Fruit fly (Drosophila melanogaster) whole organism, embryonic: ENCODE measurements around the gene CG10669.

Experiments
- ATbp ChIP-seq: fragments of 200-800 bp; sonication (Bioruptor generic); optimal IDR thresholded peaks from 2 replicates; lab custom pipeline; 2017; ENCODE audit warnings: missing biosample characterization, mild to moderate bottlenecking, missing genetic modification characterization, missing genetic modification reagents
- Adf1 ChIP-seq: fragments of 200-800 bp; sonication (Bioruptor generic); IDR thresholded peaks from 2 replicates; pipeline ENCODE4 v1.3.6; 2022; ENCODE audit warnings: missing biosample characterization, missing genetic modification characterization
- Bteb2 ChIP-seq: fragments of 200-800 bp; sonication (Bioruptor generic); optimal IDR thresholded peaks from 2 replicates; lab custom pipeline; 2016; ENCODE audit warnings: missing biosample characterization, missing genetic modification characterization
- C15 ChIP-seq: fragments of 200-800 bp; sonication (Bioruptor generic); IDR thresholded peaks from 3 replicates; pipeline ENCODE4 v1.3.6; 2022; ENCODE audit warnings: missing biosample characterization, missing genetic modification characterization
- CG10147 ChIP-seq: fragments of 200-800 bp; sonication (Bioruptor generic); optimal IDR thresholded peaks from 2 replicates; lab custom pipeline; 2019; ENCODE audit warnings: missing biosample characterization, mild to moderate bottlenecking, missing genetic modification characterization, moderate library complexity
- CG10321 ChIP-seq: fragments of 200-800 bp; sonication (Bioruptor generic); IDR thresholded peaks from 2 replicates; pipeline ENCODE4 v1.3.6; 2022; ENCODE audit warnings: missing biosample characterization, missing genetic modification characterization
- CG11456 ChIP-seq: fragments of 200-800 bp; sonication (Bioruptor generic); IDR thresholded peaks from 3 replicates; pipeline ENCODE4 v1.3.6; 2022; ENCODE audit warnings: missing biosample characterization, missing genetic modification characterization
- CG11695 ChIP-seq: fragments of 200-800 bp; sonication (Bioruptor generic); IDR thresholded peaks from 3 replicates; pipeline ENCODE4 v1.3.6; 2022; ENCODE audit warnings: missing biosample characterization, missing genetic modification characterization
- CG12236 ChIP-seq: fragments of 200-800 bp; sonication (Bioruptor generic); optimal IDR thresholded peaks from 2 replicates; lab custom pipeline; 2016; ENCODE audit warnings: missing biosample characterization, missing genetic modification characterization
- CG14441 ChIP-seq: fragments of 200-800 bp; sonication (Bioruptor generic); IDR thresholded peaks from 2 replicates; pipeline ENCODE4 v1.3.6; 2022; ENCODE audit warnings: missing biosample characterization, missing genetic modification characterization
- CG15269 ChIP-seq: fragments of 200-800 bp; sonication (Bioruptor generic); optimal IDR thresholded peaks from 2 replicates; lab custom pipeline; 2018; ENCODE audit warnings: missing biosample characterization, mild to moderate bottlenecking, missing genetic modification characterization, moderate library complexity
- CG15601 ChIP-seq: fragments of 200-800 bp; sonication (Bioruptor generic); optimal IDR thresholded peaks from 3 replicates; lab custom pipeline; 2019; ENCODE audit warnings: missing biosample characterization, mild to moderate bottlenecking, missing genetic modification characterization, moderate library complexity
- CG17361 ChIP-seq: fragments of 200-800 bp; sonication (Bioruptor generic); IDR thresholded peaks from 3 replicates; pipeline ENCODE4 v1.3.6; 2022; ENCODE audit warnings: missing biosample characterization, missing genetic modification characterization
- CG2678 ChIP-seq: fragments of 200-800 bp; sonication (Bioruptor generic); optimal IDR thresholded peaks from 3 replicates; lab custom pipeline; 2019; ENCODE audit warnings: missing biosample characterization, mild to moderate bottlenecking, missing genetic modification characterization, moderate library complexity
- CG31365 ChIP-seq: fragments of 200-800 bp; sonication (Bioruptor generic); optimal IDR thresholded peaks from 2 replicates; lab custom pipeline; 2018; ENCODE audit warnings: missing biosample characterization, mild to moderate bottlenecking, missing genetic modification characterization
- CG5245 ChIP-seq: fragments of 200-800 bp; sonication (Bioruptor generic); optimal IDR thresholded peaks from 3 replicates; lab custom pipeline; 2016; ENCODE audit warnings: missing biosample characterization, missing genetic modification characterization
- CG7745 ChIP-seq: fragments of 200-800 bp; sonication (Bioruptor generic); optimal IDR thresholded peaks from 2 replicates; lab custom pipeline; 2018; ENCODE audit warnings: missing biosample characterization, mild to moderate bottlenecking, missing genetic modification characterization, moderate library complexity
- CG9727 ChIP-seq: fragments of 200-800 bp; sonication (Bioruptor generic); optimal IDR thresholded peaks from 3 replicates; lab custom pipeline; 2017; ENCODE audit warnings: missing biosample characterization, mild to moderate bottlenecking, missing genetic modification characterization
- CG9797 ChIP-seq: fragments of 200-800 bp; sonication (Bioruptor generic); optimal IDR thresholded peaks from 3 replicates; lab custom pipeline; 2018; ENCODE audit warnings: missing biosample characterization, mild to moderate bottlenecking, missing genetic modification characterization
- Fer1 ChIP-seq: fragments of 200-800 bp; sonication (Bioruptor generic); optimal IDR thresholded peaks from 2 replicates; lab custom pipeline; 2017; ENCODE audit warnings: missing biosample characterization, mild to moderate bottlenecking, missing genetic modification characterization
- HLH54F ChIP-seq: fragments of 200-800 bp; sonication (Bioruptor generic); optimal IDR thresholded peaks from 3 replicates; lab custom pipeline; 2016; ENCODE audit warnings: missing biosample characterization, missing genetic modification characterization
- Hr39 ChIP-seq: fragments of >200 bp; optimal IDR thresholded peaks from 2 replicates; lab custom pipeline; 2017
- YL-1 ChIP-seq: fragments of 200-800 bp; sonication (Bioruptor generic); optimal IDR thresholded peaks from 3 replicates; lab custom pipeline; 2017; ENCODE audit warnings: missing biosample characterization, mild to moderate bottlenecking, missing genetic modification characterization
- cwo ChIP-seq: fragments of 200-800 bp; sonication (Bioruptor generic); optimal IDR thresholded peaks from 3 replicates; lab custom pipeline; 2017; ENCODE audit warnings: missing biosample characterization, missing genetic modification characterization, mild to moderate bottlenecking, moderate library complexity, missing genetic modification reagents
- dm ChIP-seq: fragments of 200-800 bp; sonication (Bioruptor generic); optimal IDR thresholded peaks from 3 replicates; lab custom pipeline; 2016; ENCODE audit warnings: missing biosample characterization, missing genetic modification characterization
- ems ChIP-seq: fragments of 200-800 bp; sonication (Bioruptor generic); optimal IDR thresholded peaks from 3 replicates; lab custom pipeline; 2016; ENCODE audit warnings: missing biosample characterization, missing genetic modification characterization
- ewg ChIP-seq: fragments of 200-800 bp; sonication (Bioruptor generic); optimal IDR thresholded peaks from 3 replicates; lab custom pipeline; 2017; ENCODE audit warnings: mild to moderate bottlenecking, missing biosample characterization, missing genetic modification reagents, missing genetic modification characterization
- exex ChIP-seq: fragments of 200-800 bp; sonication (Bioruptor generic); optimal IDR thresholded peaks from 4 replicates; lab custom pipeline; 2018; ENCODE audit warnings: missing biosample characterization, mild to moderate bottlenecking, missing genetic modification characterization, moderate library complexity
- ind ChIP-seq: fragments of 200-800 bp; sonication (Bioruptor generic); optimal IDR thresholded peaks from 3 replicates; lab custom pipeline; 2016; ENCODE audit warnings: missing biosample characterization, missing genetic modification characterization
- inv ChIP-seq: fragments of 200-800 bp; sonication (Bioruptor generic); IDR thresholded peaks from 2 replicates; pipeline ENCODE4 v1.3.6; 2022; ENCODE audit warnings: missing biosample characterization, missing genetic modification characterization; ENCODE audit not compliant: partially characterized antibody
- kay ChIP-seq: fragments of 200-800 bp; sonication (Bioruptor generic); optimal IDR thresholded peaks from 2 replicates; lab custom pipeline; 2016; ENCODE audit warnings: missing biosample characterization, missing genetic modification characterization
- kni ChIP-seq: fragments of 200-800 bp; sonication (Bioruptor generic); optimal IDR thresholded peaks from 3 replicates; lab custom pipeline; 2017; ENCODE audit warnings: mild to moderate bottlenecking, missing biosample characterization, missing genetic modification reagents, missing genetic modification characterization
- mld ChIP-seq: fragments of 200-800 bp; sonication (Bioruptor generic); IDR thresholded peaks from 3 replicates; pipeline ENCODE4 v1.3.6; 2022; ENCODE audit warnings: missing biosample characterization, missing genetic modification characterization; ENCODE audit not compliant: partially characterized antibody
- pan ChIP-seq, 4 experiments: fragments of >200 bp in 3 of 4; fragments of 200-800 bp in 1 of 4; sonication (Bioruptor generic) in 1 of 4; optimal IDR thresholded peaks in 3 of 4; IDR thresholded peaks in 1 of 4; 2 replicates each; pipeline versions ENCODE4 v1.3.6 to Lab custom; 2017 to 2022; ENCODE audit warnings: missing biosample characterization in 2 of 4, missing genetic modification characterization in 2 of 4, mixed read lengths in 1 of 4
- pnt ChIP-seq: fragments of 200-800 bp; sonication (Bioruptor generic); optimal IDR thresholded peaks from 3 replicates; lab custom pipeline; 2016; ENCODE audit warnings: missing biosample characterization, missing genetic modification characterization
- sens-2 ChIP-seq: fragments of 200-800 bp; sonication (Bioruptor generic); IDR thresholded peaks from 2 replicates; pipeline ENCODE4 v1.3.6; 2022; ENCODE audit warnings: missing biosample characterization, missing genetic modification characterization
- seq ChIP-seq: fragments of 200-800 bp; sonication (Bioruptor generic); IDR thresholded peaks from 2 replicates; pipeline ENCODE4 v1.3.6; 2022; ENCODE audit warnings: missing biosample characterization, missing genetic modification characterization
- sqz ChIP-seq: fragments of 200-800 bp; sonication (Bioruptor generic); optimal IDR thresholded peaks from 3 replicates; lab custom pipeline; 2018; ENCODE audit warnings: missing biosample characterization, mild to moderate bottlenecking, missing genetic modification characterization
- stwl ChIP-seq: fragments of 200-800 bp; sonication (Bioruptor generic); optimal IDR thresholded peaks from 3 replicates; lab custom pipeline; 2018; ENCODE audit warnings: missing biosample characterization, mild to moderate bottlenecking, missing genetic modification characterization, moderate library complexity
- sug ChIP-seq: fragments of 200-800 bp; optimal IDR thresholded peaks from 2 replicates; lab custom pipeline; 2019; ENCODE audit warnings: missing biosample characterization, mild to moderate bottlenecking, missing genetic modification characterization, moderate library complexity
- tap ChIP-seq: fragments of 200-800 bp; optimal IDR thresholded peaks from 3 replicates; lab custom pipeline; 2019; ENCODE audit warnings: missing biosample characterization, mild to moderate bottlenecking, missing genetic modification characterization, moderate library complexity
- tup ChIP-seq: fragments of 200-800 bp; sonication (Bioruptor generic); optimal IDR thresholded peaks from 2 replicates; lab custom pipeline; 2016; ENCODE audit warnings: missing biosample characterization, mild to moderate bottlenecking, missing genetic modification characterization, moderate library complexity
- zen2 ChIP-seq: fragments of 200-800 bp; sonication (Bioruptor generic); IDR thresholded peaks from 3 replicates; pipeline ENCODE4 v1.3.6; 2022; ENCODE audit warnings: missing biosample characterization, missing genetic modification characterization; ENCODE audit not compliant: partially characterized antibody

Gene CG10669

DNA sequence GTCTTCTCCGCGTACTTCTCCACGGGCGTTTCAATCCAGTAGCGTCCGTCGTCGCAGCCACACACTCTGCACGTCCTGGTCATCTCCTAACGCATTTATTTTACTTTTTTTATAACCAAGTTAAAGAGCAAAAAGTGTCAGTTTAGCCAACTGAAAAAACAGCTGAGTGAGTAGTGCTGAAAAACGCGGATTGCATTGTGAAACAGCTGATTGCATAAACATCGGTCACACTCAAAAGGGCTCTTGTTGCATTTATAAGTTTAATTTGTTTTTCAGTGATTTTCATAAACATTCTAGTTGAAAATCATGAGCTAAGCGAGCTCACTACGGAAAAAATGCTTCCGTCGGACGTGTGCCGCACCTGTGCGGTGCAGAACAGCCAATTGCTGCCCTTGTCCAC is at the start of gene CG10669, which contains the start of gene CG11902 (continued):
- TF ChIP-seq cwo (GFP tag; lab: Kevin White, UChicago), result no peak
- TF ChIP-seq Fer1 (GFP tag; lab: Kevin White, UChicago), result no peak
- peak; percentile 60 for TF ChIP-seq CG9797
- TF ChIP-seq stwl, result peak; percentile 76
- TF ChIP-seq CG11695 (GFP tag; lab: Robert Waterston, UW), result no peak
- no peak for TF ChIP-seq seq
- no peak for TF ChIP-seq Adf1 (GFP tag; lab: Robert Waterston, UW)
- TF ChIP-seq CG14441 (GFP tag; lab: Robert Waterston, UW), result no peak
- no peak for TF ChIP-seq pnt (GFP tag; lab: Kevin White, UChicago)
- TF ChIP-seq YL-1 (GFP tag; lab: Kevin White, UChicago), result peak; percentile 8
- TF ChIP-seq CG7745 (tag; lab: Kevin White, UChicago), result no peak

DNA sequence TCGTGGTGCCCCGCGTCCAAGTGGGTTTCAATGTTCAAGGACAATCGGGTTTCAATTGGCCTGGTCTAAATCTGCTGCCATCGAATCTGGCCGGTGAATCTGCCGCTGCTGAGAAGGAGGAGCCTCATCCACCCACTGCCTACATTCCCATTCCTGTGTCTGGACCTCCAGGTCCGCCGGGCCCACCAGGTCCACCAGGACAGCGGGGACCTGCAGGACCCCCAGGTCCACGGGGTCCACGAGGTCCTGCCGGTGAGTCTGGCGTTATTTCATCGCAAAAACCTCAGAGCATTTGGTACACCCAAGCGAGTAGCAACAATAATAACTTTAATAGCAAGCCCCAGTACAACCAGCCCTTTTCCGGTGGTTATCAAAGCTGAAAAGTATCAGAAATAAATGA is 49.2 kb upstream of the CG10669 start:
- TF ChIP-seq Hr39 (lab: Kevin White, UChicago) (peak; percentile 49), CG11456 (0 out of 3 replicates have a peak, but pooled peaks have one; percentile 30), sqz (GFP tag; lab: Kevin White, UChicago) (no peak), kay (GFP tag; lab: Kevin White, UChicago) (no peak), CG17361 (no peak), ind (GFP tag; lab: Kevin White, UChicago) (no peak)

DNA sequence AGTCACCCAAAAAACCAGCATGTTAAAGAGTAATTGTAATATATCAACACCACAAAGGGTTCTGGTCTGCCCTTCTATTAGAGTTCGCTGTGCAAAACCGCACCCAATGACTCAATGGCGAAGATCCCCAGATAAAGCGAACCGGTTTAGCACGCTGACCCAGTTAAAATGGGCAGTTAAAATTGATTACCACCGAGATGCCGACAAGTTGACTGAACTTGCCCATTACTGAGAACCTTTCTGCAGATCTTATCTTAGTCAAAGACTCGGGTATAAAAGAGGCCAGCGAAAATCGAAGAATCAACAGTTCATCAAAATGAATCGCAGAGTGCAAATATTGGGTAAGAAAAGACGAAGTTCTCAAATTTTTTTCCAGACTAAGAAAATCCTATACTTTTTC is 48.4 kb upstream of the CG10669 start, which contains the start of gene CG31437:
TSS of gene CG31437 (plus strand) at position 301 of the 400 bp plus-strand sequence.
- TF ChIP-seq ems (GFP tag; lab: Kevin White, UChicago), result no peak
- no peak for TF ChIP-seq dm (GFP tag; lab: Kevin White, UChicago)
- no peak for TF ChIP-seq CG15601 (tag; lab: Kevin White, UChicago)
- no peak for TF ChIP-seq CG15269 (tag; lab: Kevin White, UChicago)
- TF ChIP-seq C15 (GFP tag; lab: Robert Waterston, UW), result no peak
- TF ChIP-seq zen2 (GFP tag; lab: Robert Waterston, UW), result no peak
- TF ChIP-seq CG10321, result no peak
- no peak for TF ChIP-seq ewg (GFP tag; lab: Kevin White, UChicago)
- TF ChIP-seq, all 482 proteins: peak for 0

DNA sequence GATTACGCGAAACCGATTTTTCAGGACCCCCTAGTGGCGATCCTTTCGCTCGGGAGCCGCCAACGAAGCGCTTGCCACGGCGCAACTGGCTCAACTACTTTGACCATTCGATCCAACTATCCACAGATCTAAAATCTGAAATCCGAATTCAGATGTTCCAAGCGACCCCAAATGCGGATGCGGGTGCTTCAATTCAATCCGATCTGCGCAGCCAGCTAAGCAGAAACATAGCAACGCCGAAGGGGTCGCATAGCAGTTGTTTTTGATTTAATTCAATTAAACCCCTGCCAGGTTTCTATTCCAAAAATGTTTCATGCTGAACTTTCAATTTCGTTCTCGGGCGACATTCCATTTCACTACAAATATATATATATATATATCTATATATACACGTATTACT is 47.6 kb upstream of the CG10669 start, which contains the start of gene alrm:
TSS of gene alrm (minus strand) at position 101 of the 400 bp plus-strand sequence.
- TF ChIP-seq kni (GFP tag; lab: Kevin White, UChicago) (no peak), pan (optimal IDR thresholded peaks at IDR 0.05; lab: Kevin White, UChicago) (no peak), pan (GFP tag; optimal IDR thresholded peaks at IDR 0.05 in 1 of 2, IDR thresholded peaks at IDR 0.05 in 1 of 2) (peak in 1 of 2 experiments; percentile 2)

DNA sequence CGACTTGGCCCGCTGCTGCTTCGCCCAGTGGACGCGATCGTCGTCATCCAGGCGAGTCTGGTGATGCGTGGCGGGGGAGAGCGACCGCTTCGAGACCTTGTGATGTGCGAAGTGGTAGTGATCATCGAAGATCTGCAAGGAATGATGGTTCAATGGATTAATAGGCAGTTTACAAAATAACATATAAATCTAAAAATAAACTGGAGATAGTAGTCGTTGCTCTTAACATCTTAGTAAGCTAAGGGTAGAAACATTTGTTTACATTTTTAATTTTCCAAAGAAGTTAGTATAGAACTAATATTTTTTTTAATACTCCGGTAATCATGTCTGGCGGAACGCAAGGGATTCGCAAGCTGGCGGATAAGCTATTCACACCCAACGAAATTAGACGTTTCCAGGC is 22.9 kb upstream of the CG10669 start, which contains the start of gene ND-49L:
TSS of gene ND-49L (plus strand) at position 301 of the 400 bp plus-strand sequence.
- TF ChIP-seq HLH54F (GFP tag; lab: Kevin White, UChicago) (no peak), CG10147 (no peak)
- TF ChIP-seq, all 482 proteins: peak for 0

DNA sequence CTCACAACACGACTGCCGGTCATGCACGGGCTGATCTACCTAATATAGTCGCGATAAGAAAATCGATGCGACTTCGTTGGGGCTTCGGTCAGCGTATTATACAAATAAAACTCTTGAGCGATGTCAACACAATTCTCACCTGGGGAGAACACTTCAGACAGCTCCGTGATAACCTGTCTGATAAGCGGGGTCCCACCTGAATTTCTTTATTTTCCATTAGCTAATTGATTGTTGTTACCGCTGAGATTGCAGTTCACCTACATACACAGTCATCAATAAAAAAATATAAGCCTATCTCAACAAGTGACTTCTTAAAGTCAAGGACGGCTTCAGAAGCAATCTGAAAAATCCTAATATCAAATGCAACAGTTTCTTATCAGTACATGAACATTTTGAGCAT is 11.9 kb upstream of the CG10669 start, which contains the start of gene tobi:
TSS of gene tobi (minus strand) at position 23 of the 400 bp plus-strand sequence.
- no peak for TF ChIP-seq sens-2 (GFP tag; lab: Robert Waterston, UW)
- TF ChIP-seq CG2678, result no peak
- peak; percentile 72 for TF ChIP-seq exex
- no peak for TF ChIP-seq Bteb2
- no peak for TF ChIP-seq CG5245
- no peak for TF ChIP-seq tap (tag; lab: Kevin White, UChicago)
- TF ChIP-seq CG12236 (GFP tag; lab: Kevin White, UChicago), result no peak
- no peak for TF ChIP-seq CG9727
- no peak for TF ChIP-seq ewg (GFP tag; lab: Kevin White, UChicago)
- TF ChIP-seq inv, result no peak
- TF ChIP-seq ATbp, result no peak
- peak; percentile 89 for TF ChIP-seq sug
- TF ChIP-seq mld, result no peak
- no peak for TF ChIP-seq tup
- no peak for TF ChIP-seq CG31365
